Fruit fly (Drosophila melanogaster) whole organism, prepupa: ENCODE results near the gene RecQ4.

Experiments
- CG11762 ChIP-seq: fragments of 200-800 bp; sonication (Bioruptor generic); optimal IDR thresholded peaks from 3 replicates; lab custom pipeline; 2016; ENCODE audit warnings: missing biosample characterization, missing genetic modification characterization; ENCODE audit not compliant: insufficient read depth
- Gug ChIP-seq: fragments of 200-800 bp; sonication (Bioruptor generic); IDR thresholded peaks from 2 replicates; pipeline ENCODE4 v1.3.6; 2022; ENCODE audit warnings: missing biosample characterization, missing genetic modification characterization
- Sox102F ChIP-seq: fragments of 200-800 bp; sonication (Bioruptor generic); optimal IDR thresholded peaks from 2 replicates; lab custom pipeline; 2016; ENCODE audit warnings: missing biosample characterization, mild to moderate bottlenecking, missing genetic modification characterization
- dac ChIP-seq: fragments of 200-800 bp; sonication (Bioruptor generic); optimal IDR thresholded peaks from 2 replicates; lab custom pipeline; 2017; ENCODE audit warnings: missing biosample characterization, mild to moderate bottlenecking, missing genetic modification characterization

DNA sequence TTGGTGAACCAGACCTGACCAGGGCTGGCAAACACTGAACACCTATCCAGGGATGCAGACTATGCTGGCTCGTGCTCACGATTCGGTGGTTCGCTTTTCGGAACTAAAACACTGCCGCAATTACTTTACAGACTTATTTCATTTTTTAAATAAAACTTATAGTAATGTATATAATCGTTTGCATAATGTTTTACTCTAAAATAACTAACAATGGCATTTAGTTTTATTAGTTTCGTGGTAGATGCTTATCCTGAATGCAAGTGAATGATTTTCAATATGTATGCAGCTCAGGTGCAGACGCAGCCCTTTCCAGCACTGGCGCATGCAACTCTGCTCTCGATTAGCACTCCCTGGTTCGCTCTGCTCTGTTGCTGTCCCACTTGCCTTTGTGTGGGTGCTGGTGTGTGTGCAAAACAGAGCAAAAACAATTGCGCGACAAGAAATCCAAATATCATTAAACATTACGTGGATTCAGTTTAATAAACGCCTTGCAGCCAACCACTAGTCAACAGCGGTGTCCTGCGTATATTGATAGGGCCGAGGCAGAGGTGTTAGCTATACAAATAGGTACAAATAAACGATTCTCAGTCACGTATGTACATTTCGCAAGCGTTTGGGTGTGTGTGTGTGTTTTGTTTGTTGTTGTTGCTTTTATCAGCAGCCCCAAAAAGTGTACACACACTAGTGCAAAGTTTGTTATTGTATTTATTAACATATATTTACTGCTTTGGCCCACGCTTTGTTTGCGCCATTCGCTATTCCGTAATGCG, 11.0 kb upstream of the RecQ4 start, which contains the start of the genes ERR and Atg18a:
- TF ChIP-seq Gug (GFP tag; lab: Robert Waterston, UW), result peak; percentile 82
- peak; percentile 73 for TF ChIP-seq dac (GFP tag; lab: Kevin White, UChicago)
- peak; percentile 61 for TF ChIP-seq CG11762 (GFP tag; lab: Kevin White, UChicago)
- TF ChIP-seq Sox102F, result peak; percentile 81
